Fruit fly (Drosophila melanogaster): ENCODE data around the gene Syx17.

The Syx17 gene

DNA sequence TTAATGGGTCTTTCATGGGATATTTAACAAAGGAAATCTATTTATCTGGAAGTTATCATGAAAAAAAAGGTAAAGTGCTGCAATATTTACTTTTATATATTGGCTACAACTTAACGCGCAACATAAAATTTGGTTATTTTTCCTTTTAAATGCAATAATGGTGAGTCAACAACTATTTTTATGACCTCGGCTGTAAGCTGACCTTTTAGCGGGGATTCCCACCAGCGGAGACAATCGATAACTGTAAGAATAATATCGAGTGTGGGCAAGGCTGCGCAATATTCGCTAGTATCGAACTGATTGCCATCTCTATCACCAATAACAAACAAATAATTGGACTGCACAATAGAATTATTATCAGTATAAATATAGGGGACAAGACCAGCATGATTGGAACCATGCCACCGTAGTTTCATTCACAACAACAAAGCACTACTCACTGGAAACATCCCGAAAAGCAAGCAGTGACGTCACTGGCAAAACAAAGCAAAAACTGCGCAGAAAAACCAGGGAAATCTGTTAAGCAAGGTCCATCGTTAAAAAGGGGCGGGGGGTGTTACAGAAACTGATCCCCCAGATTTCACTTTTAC is at the start of gene Syx17 (continued):
- TF ChIP-seq Med (GFP tag): peak; percentile 92
- peak; percentile 75 for TF ChIP-seq onecut (GFP tag; IDR thresholded peaks at IDR 0.05)
- TF ChIP-seq CG15011 (GFP tag; optimal IDR thresholded peaks at IDR 0.05): no peak
- peak; percentile 91 for TF ChIP-seq pzg (GFP tag; optimal IDR thresholded peaks at IDR 0.05)
- no peak for TF ChIP-seq ac (GFP tag; optimal IDR thresholded peaks at IDR 0.05)
- TF ChIP-seq CG18011 (GFP tag; optimal IDR thresholded peaks at IDR 0.05): peak; percentile 29
- TF ChIP-seq zfh2 (GFP tag; optimal IDR thresholded peaks at IDR 0.05): peak; percentile 59
- peak; percentile 94 for TF ChIP-seq sens (GFP tag)
- peak; percentile 45; the same call in 1 of the 2 replicates for TF ChIP-seq lmd (GFP tag; IDR thresholded peaks at IDR 0.05)
- TF ChIP-seq CG16779 (GFP tag; IDR thresholded peaks at IDR 0.05): peak; percentile 60; the same call in 1 of the 2 replicates
- peak; percentile 48; the same call in 1 of the 3 replicates for TF ChIP-seq CG11695 (GFP tag; IDR thresholded peaks at IDR 0.05)
- TF ChIP-seq toy (GFP tag; IDR thresholded peaks at IDR 0.05): no peak
- TF ChIP-seq NK7.1 (GFP tag; optimal IDR thresholded peaks at IDR 0.05): no peak
- peak; percentile 78 for TF ChIP-seq lilli (GFP tag; optimal IDR thresholded peaks at IDR 0.05)
- TF ChIP-seq CG18619 (GFP tag; optimal IDR thresholded peaks at IDR 0.05): peak; percentile 29
- no peak for TF ChIP-seq CG7357 (GFP tag; IDR thresholded peaks at IDR 0.05)
- TF ChIP-seq HHEX (GFP tag; optimal IDR thresholded peaks at IDR 0.05): peak; percentile 2
- TF ChIP-seq CG7786 (GFP tag; optimal IDR thresholded peaks at IDR 0.05): peak; percentile 52
- TF ChIP-seq CG12391 (tag; optimal IDR thresholded peaks at IDR 0.05): peak; percentile 61
- peak; percentile 2 for TF ChIP-seq CG31365 (tag; optimal IDR thresholded peaks at IDR 0.05)
- TF ChIP-seq fd3F (GFP tag; optimal IDR thresholded peaks at IDR 0.05): peak; percentile 5
- TF ChIP-seq Lhr (GFP tag; optimal IDR thresholded peaks at IDR 0.05): peak; percentile 48
- TF ChIP-seq ind (GFP tag; optimal IDR thresholded peaks at IDR 0.05): peak; percentile 32
- TF ChIP-seq Fer1 (GFP tag; optimal IDR thresholded peaks at IDR 0.05): peak; percentile 61
- peak; percentile 63; the same call in 2 of the 3 replicates for TF ChIP-seq CG11456 (GFP tag; IDR thresholded peaks at IDR 0.05)
- peak; percentile 40 for TF ChIP-seq Dp (GFP tag; optimal IDR thresholded peaks at IDR 0.05)
- peak; percentile 78 for TF ChIP-seq CG12769 (tag; optimal IDR thresholded peaks at IDR 0.05)
- TF ChIP-seq CG6654 (GFP tag; optimal IDR thresholded peaks at IDR 0.05): no peak
- no peak for TF ChIP-seq CG6683 (GFP tag; optimal IDR thresholded peaks at IDR 0.05)
- TF ChIP-seq CG17328 (GFP tag; IDR thresholded peaks at IDR 0.05): 0 out of 2 replicates have a peak, but pooled peaks have one; percentile 42
- peak; percentile 20 for TF ChIP-seq CG1647 (GFP tag; optimal IDR thresholded peaks at IDR 0.05)
- no peak for TF ChIP-seq fd102C (GFP tag; optimal IDR thresholded peaks at IDR 0.05)
- TF ChIP-seq CG6175 (GFP tag; IDR thresholded peaks at IDR 0.05): no peak
- peak; percentile 38 for TF ChIP-seq CG13775 (GFP tag; optimal IDR thresholded peaks at IDR 0.05)
- TF ChIP-seq CG15696 (tag; optimal IDR thresholded peaks at IDR 0.05): peak; percentile 50
- peak; percentile 43 for TF ChIP-seq Adf1 (GFP tag; IDR thresholded peaks at IDR 0.05)
- no peak for TF ChIP-seq Nf-YA (GFP tag; IDR thresholded peaks at IDR 0.05)
- TF ChIP-seq sr (GFP tag; IDR thresholded peaks at IDR 0.05): no peak
- TF ChIP-seq corto (GFP tag; optimal IDR thresholded peaks at IDR 0.05): peak; percentile 4
- peak; percentile 79 for TF ChIP-seq slbo (GFP tag; IDR thresholded peaks at IDR 0.05)
- TF ChIP-seq Dip2 (GFP tag; IDR thresholded peaks at IDR 0.05): no peak
- TF ChIP-seq lola (GFP tag; optimal IDR thresholded peaks at IDR 0.05): peak in 1 of 3 experiments; percentile 33
- peak; percentile 21 for TF ChIP-seq tup (GFP tag; optimal IDR thresholded peaks at IDR 0.05)
- TF ChIP-seq ato (GFP tag; IDR thresholded peaks at IDR 0.05; ENCODE audit: partially characterized antibody): peak; percentile 92
- no peak for TF ChIP-seq fru (optimal IDR thresholded peaks at IDR 0.05)
- TF ChIP-seq Meics (GFP tag; optimal IDR thresholded peaks at IDR 0.05): peak; percentile 59
- no peak for TF ChIP-seq ap (GFP tag; IDR thresholded peaks at IDR 0.05)
- peak; percentile 21 for TF ChIP-seq CG4820 (GFP tag; optimal IDR thresholded peaks at IDR 0.05)
- TF ChIP-seq ro (GFP tag; IDR thresholded peaks at IDR 0.05): no peak
- TF ChIP-seq sc (optimal IDR thresholded peaks at IDR 0.05): no peak
- no peak for TF ChIP-seq sc (GFP tag; optimal IDR thresholded peaks at IDR 0.05)
